Worm (Caenorhabditis elegans): ENCODE results near the gene F16H6.4.

Gene F16H6.4

DNA sequence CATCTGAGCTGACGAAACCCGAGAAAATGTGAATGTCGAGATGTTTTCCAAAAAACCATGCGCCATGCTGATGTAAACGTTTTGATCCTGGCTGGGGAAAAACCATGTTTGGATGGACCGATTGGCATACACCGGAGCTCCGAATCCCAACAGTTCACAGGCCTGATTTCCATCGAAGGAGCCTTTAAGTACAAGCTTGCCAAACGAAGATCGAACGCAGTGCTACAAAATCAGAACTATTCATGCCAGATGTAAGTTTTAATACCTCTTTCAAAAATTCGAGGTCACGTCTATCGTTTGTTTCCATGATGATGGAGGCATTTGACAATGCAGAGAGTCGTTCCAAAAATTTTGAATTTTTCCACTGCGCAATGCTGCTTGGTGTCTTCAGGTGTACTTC is 37.3 kb downstream of the F16H6.4 start:
- TF ChIP-seq odd-2 (tag; optimal IDR thresholded peaks at IDR 0.05) (no peak), elt-2 (tag; optimal IDR thresholded peaks at IDR 0.05) (no peak), ceh-24 (tag; optimal IDR thresholded peaks at IDR 0.05) (no peak), pax-1 (tag; optimal IDR thresholded peaks at IDR 0.05) (no peak), nhr-232 (tag; optimal IDR thresholded peaks at IDR 0.05) (no peak), pqm-1 (tag; optimal IDR thresholded peaks at IDR 0.05) (no peak)

DNA sequence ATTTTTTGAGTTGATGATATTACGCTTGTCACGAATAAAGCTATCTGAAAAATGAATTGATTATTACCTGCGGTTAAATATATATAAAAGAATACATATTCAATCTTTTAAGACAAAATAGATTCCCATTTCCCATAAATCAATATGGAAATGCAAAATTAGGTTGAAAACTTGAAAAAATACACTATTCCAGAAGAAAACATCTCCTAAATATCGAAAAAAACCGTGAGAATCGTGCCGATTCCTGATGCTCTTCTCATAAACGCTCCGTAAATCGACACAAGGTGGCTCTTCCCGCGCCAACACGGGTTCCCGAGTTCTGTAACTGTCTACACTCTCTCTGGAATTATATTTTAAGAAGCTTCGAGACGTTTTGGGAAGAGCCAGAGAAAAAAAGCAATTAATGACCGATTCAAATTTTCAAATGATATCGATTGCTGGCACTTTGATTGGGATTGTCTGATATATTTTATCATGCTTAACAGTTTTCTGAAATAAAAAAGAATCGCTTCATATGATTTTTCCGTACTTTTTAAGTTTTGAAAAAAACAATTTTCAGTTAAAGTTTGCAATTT is 38.3 kb downstream of the F16H6.4 start, which contains the start of gene R10E8.3:
R10E8.3 (minus strand) TSS at position 51 of the 575 bp plus-strand sequence.
- TF ChIP-seq tbx-2 (tag; optimal IDR thresholded peaks at IDR 0.05) = no peak
- no peak for TF ChIP-seq gmeb-2 (tag; optimal IDR thresholded peaks at IDR 0.05)
- no peak for TF ChIP-seq unc-42 (tag; optimal IDR thresholded peaks at IDR 0.05)
- no peak for TF ChIP-seq che-1 (tag; optimal IDR thresholded peaks at IDR 0.05)
- no peak for TF ChIP-seq hlh-8 (tag; optimal IDR thresholded peaks at IDR 0.05)
- no peak for TF ChIP-seq unc-86 (tag; optimal IDR thresholded peaks at IDR 0.05)
- TF ChIP-seq sdc-2 (tag; optimal IDR thresholded peaks at IDR 0.05) = no peak
- no peak for TF ChIP-seq elt-2 (tag; optimal IDR thresholded peaks at IDR 0.05)

DNA sequence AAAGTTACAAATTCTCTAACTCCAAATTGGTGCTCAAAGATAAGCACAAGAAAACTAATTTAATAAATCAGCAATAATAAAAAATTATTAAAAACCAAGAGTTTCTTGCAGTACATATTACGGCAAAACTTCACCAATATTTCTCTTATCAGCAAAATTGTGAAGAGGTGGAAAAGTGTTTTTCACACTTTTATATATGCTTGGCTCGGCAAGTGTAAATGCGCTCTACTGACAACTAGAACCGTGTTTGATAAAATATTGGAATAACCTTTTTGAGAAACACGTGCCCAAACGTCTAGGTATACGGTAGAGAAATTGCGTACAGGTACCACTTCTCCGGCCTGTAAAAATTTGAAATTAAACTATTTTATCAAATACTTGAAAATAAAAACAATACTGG is 42.8 kb downstream of the F16H6.4 start, which contains the start of gene R10E8.8:
R10E8.8 (minus strand) TSS at position 343 of the 400 bp plus-strand sequence.
- TF ChIP-seq K02D7.2 (tag; optimal IDR thresholded peaks at IDR 0.05) (no peak), dmd-4 (tag; optimal IDR thresholded peaks at IDR 0.05; ENCODE audit: borderline replicate concordance) (no peak), ttx-3 (tag; optimal IDR thresholded peaks at IDR 0.05) (no peak), madf-2 (tag; optimal IDR thresholded peaks at IDR 0.05) (no peak), pax-1 (tag; optimal IDR thresholded peaks at IDR 0.05) (no peak), hlh-8 (tag; optimal IDR thresholded peaks at IDR 0.05) (no peak), ref-2 (tag; optimal IDR thresholded peaks at IDR 0.05) (no peak), elt-4 (tag; optimal IDR thresholded peaks at IDR 0.05) (no peak), ceh-6 (GFP tag; optimal IDR thresholded peaks at IDR 0.05) (no peak), syd-9 (tag; optimal IDR thresholded peaks at IDR 0.05) (no peak), gmeb-2 (tag; optimal IDR thresholded peaks at IDR 0.05) (no peak), ceh-18 (tag; optimal IDR thresholded peaks at IDR 0.05) (no peak), tbx-2 (tag; optimal IDR thresholded peaks at IDR 0.05) (no peak), lim-6 (tag; optimal IDR thresholded peaks at IDR 0.05) (no peak), rnt-1 (tag; optimal IDR thresholded peaks at IDR 0.05) (no peak), pros-1 (tag; optimal IDR thresholded peaks at IDR 0.05) (no peak), tbx-7 (tag; optimal IDR thresholded peaks at IDR 0.05) (no peak), npax-4 (tag; optimal IDR thresholded peaks at IDR 0.05) (no peak)

- TF ChIP-seq ahr-1 (tag; optimal IDR thresholded peaks at IDR 0.05) = no peak
- no peak for TF ChIP-seq fkh-6 (tag; optimal IDR thresholded peaks at IDR 0.05)
- no peak for TF ChIP-seq C08G9.2 (tag; optimal IDR thresholded peaks at IDR 0.05)
- no peak for TF ChIP-seq fkh-10 (GFP tag; optimal IDR thresholded peaks at IDR 0.05)
- no peak for TF ChIP-seq sox-4 (tag; optimal IDR thresholded peaks at IDR 0.05)
- no peak for TF ChIP-seq dmd-4 (tag; optimal IDR thresholded peaks at IDR 0.05; ENCODE audit: borderline replicate concordance)
- no peak for TF ChIP-seq sox-2 (GFP tag; IDR thresholded peaks at IDR 0.05)
- TF ChIP-seq K02D7.2 (tag; optimal IDR thresholded peaks at IDR 0.05) = no peak
- TF ChIP-seq pha-4 (tag; optimal IDR thresholded peaks at IDR 0.05) = no peak
- no peak for TF ChIP-seq nhr-11 (tag; optimal IDR thresholded peaks at IDR 0.05)
- TF ChIP-seq ceh-31 (tag; optimal IDR thresholded peaks at IDR 0.05) = no peak
- no peak for TF ChIP-seq hlh-13 (GFP tag; optimal IDR thresholded peaks at IDR 0.05)
- TF ChIP-seq rnt-1 (tag; optimal IDR thresholded peaks at IDR 0.05) = no peak
- TF ChIP-seq gmeb-2 (tag; optimal IDR thresholded peaks at IDR 0.05) = no peak
- no peak for TF ChIP-seq eyg-1 (tag; optimal IDR thresholded peaks at IDR 0.05)
- no peak for TF ChIP-seq K09A11.1 (tag; optimal IDR thresholded peaks at IDR 0.05; ENCODE audit: insufficient read depth)
These were observed 44.7 kb downstream of the F16H6.4 start for ce11 chrV:18243227-18243626.

All from whole organism, late embryonic.